Fruit fly (Drosophila melanogaster) whole organism, pupa: ENCODE data around the gene Dyro.

Experiments used
- CG10348 ChIP-seq: fragments of 200-800 bp; sonication (Bioruptor generic); IDR thresholded peaks from 2 replicates; pipeline ENCODE4 v1.3.6; 2022; ENCODE audit warnings: missing biosample characterization, missing genetic modification characterization
- CG15710 ChIP-seq: fragments of 200-800 bp; sonication (Bioruptor generic); optimal IDR thresholded peaks from 2 replicates; lab custom pipeline; 2018; ENCODE audit warnings: missing biosample characterization, mild to moderate bottlenecking, missing genetic modification characterization, moderate library complexity
- D1 ChIP-seq: fragments of 200-800 bp; sonication (Bioruptor generic); optimal IDR thresholded peaks from 2 replicates; lab custom pipeline; 2018; ENCODE audit warnings: missing biosample characterization, mild to moderate bottlenecking, missing genetic modification characterization, moderate library complexity
- gl ChIP-seq: fragments of 200-800 bp; sonication (Bioruptor generic); optimal IDR thresholded peaks from 2 replicates; lab custom pipeline; 2018; ENCODE audit warnings: missing biosample characterization, mild to moderate bottlenecking, missing genetic modification characterization

dm6 chr3L:11305316-11305715, 9.6 kb upstream of the Dyro start:
- TF ChIP-seq gl (tag; lab: Kevin White, UChicago) (no peak), CG15710 (tag; lab: Kevin White, UChicago) (no peak), CG10348 (no peak), D1 (tag; lab: Kevin White, UChicago) (no peak)
